Fruit fly (Drosophila melanogaster) whole organism, adult: ENCODE results near the gene CG43220.

Experiments
- CG11617 ChIP-seq: fragments of 200-800 bp; sonication (Bioruptor generic); optimal IDR thresholded peaks from 2 replicates; lab custom pipeline; 2017; ENCODE audit warnings: mild to moderate bottlenecking, missing biosample characterization, missing genetic modification reagents, missing genetic modification characterization
- CG12768 ChIP-seq: fragments of 200-800 bp; sonication (Bioruptor generic); optimal IDR thresholded peaks from 2 replicates; lab custom pipeline; 2017; ENCODE audit warnings: missing biosample characterization, missing genetic modification characterization, mild to moderate bottlenecking, moderate library complexity, missing genetic modification reagents
- CG14711 ChIP-seq: fragments of 200-800 bp; sonication (Bioruptor generic); optimal IDR thresholded peaks from 2 replicates; lab custom pipeline; 2018; ENCODE audit warnings: missing biosample characterization, mild to moderate bottlenecking, missing genetic modification characterization, moderate library complexity
- CG1620 ChIP-seq: fragments of 200-800 bp; sonication (Bioruptor generic); optimal IDR thresholded peaks from 2 replicates; lab custom pipeline; 2016; ENCODE audit warnings: missing biosample characterization, missing genetic modification characterization
- CG33017 ChIP-seq: fragments of 200-800 bp; sonication (Bioruptor generic); optimal IDR thresholded peaks from 2 replicates; lab custom pipeline; 2018; ENCODE audit warnings: missing biosample characterization, mild to moderate bottlenecking, missing genetic modification characterization, moderate library complexity
- CG5204 ChIP-seq: fragments of 200-800 bp; sonication (Bioruptor generic); optimal IDR thresholded peaks from 2 replicates; lab custom pipeline; 2016; ENCODE audit warnings: missing biosample characterization, missing genetic modification characterization
- CG7045 ChIP-seq: fragments of 200-800 bp; sonication (Bioruptor generic); optimal IDR thresholded peaks from 2 replicates; lab custom pipeline; 2017; ENCODE audit warnings: missing biosample characterization, mild to moderate bottlenecking, missing genetic modification characterization
- CG7101 ChIP-seq: fragments of 200-800 bp; sonication (Bioruptor generic); optimal IDR thresholded peaks from 2 replicates; lab custom pipeline; 2018; ENCODE audit warnings: missing biosample characterization, mild to moderate bottlenecking, missing genetic modification characterization, moderate library complexity
- Clk ChIP-seq: fragments of 200-800 bp; sonication (Bioruptor generic); optimal IDR thresholded peaks from 2 replicates; lab custom pipeline; 2017; ENCODE audit warnings: missing biosample characterization, missing genetic modification characterization
- Crg-1 ChIP-seq: fragments of 200-800 bp; sonication (Bioruptor generic); optimal IDR thresholded peaks from 2 replicates; lab custom pipeline; 2016; ENCODE audit warnings: missing biosample characterization, missing genetic modification characterization
- Hr96 ChIP-seq: fragments of 200-800 bp; sonication (Bioruptor generic); optimal IDR thresholded peaks from 2 replicates; lab custom pipeline; 2016; ENCODE audit warnings: missing biosample characterization, missing genetic modification characterization
- Mnt ChIP-seq: fragments of 200-800 bp; sonication (Bioruptor generic); optimal IDR thresholded peaks from 2 replicates; lab custom pipeline; 2016; ENCODE audit warnings: missing biosample characterization, mild to moderate bottlenecking, missing genetic modification characterization
- bab1 ChIP-seq: fragments of 200-800 bp; sonication (Bioruptor generic); optimal IDR thresholded peaks from 3 replicates; lab custom pipeline; 2019; ENCODE audit warnings: missing biosample characterization, mild to moderate bottlenecking, missing genetic modification characterization, moderate library complexity
- cic ChIP-seq: fragments of 200-800 bp; sonication (Bioruptor generic); optimal IDR thresholded peaks from 2 replicates; lab custom pipeline; 2017; ENCODE audit warnings: missing biosample characterization, mild to moderate bottlenecking, missing genetic modification characterization, moderate library complexity
- cnc ChIP-seq, 2 experiments: fragments of >200 bp; optimal IDR thresholded peaks; 2 replicates each; lab custom pipeline; 2017
- kay ChIP-seq: fragments of 200-800 bp; sonication (Bioruptor generic); peaks from one replicate; lab custom pipeline; 2016; ENCODE audit warnings: missing biosample characterization, missing genetic modification characterization, borderline replicate concordance
- ovo ChIP-seq: fragments of 200-800 bp; sonication (Bioruptor generic); optimal IDR thresholded peaks from 2 replicates; lab custom pipeline; 2016; ENCODE audit warnings: missing biosample characterization, missing genetic modification characterization
- pad ChIP-seq: fragments of 200-800 bp; sonication (Bioruptor generic); optimal IDR thresholded peaks from 3 replicates; lab custom pipeline; 2017; ENCODE audit warnings: missing biosample characterization, missing genetic modification characterization, mild to moderate bottlenecking, moderate library complexity, missing genetic modification reagents
- tj ChIP-seq: fragments of 200-800 bp; sonication (Bioruptor generic); optimal IDR thresholded peaks from 3 replicates; lab custom pipeline; 2017; ENCODE audit warnings: missing biosample characterization, mild to moderate bottlenecking, missing genetic modification characterization, moderate library complexity
- toe ChIP-seq: fragments of 200-800 bp; sonication (Bioruptor generic); optimal IDR thresholded peaks from 2 replicates; lab custom pipeline; 2016; ENCODE audit warnings: missing biosample characterization, missing genetic modification characterization

Gene CG43220

dm6 chr2L:17486264-17486663 is at the start of gene CG43220:
Gene CG43220 (plus strand): TSS chr2L:17486564.
- TF ChIP-seq cic (GFP tag; lab: Kevin White, UChicago) (no peak), CG12768 (GFP tag; lab: Kevin White, UChicago) (no peak), Crg-1 (no peak), pad (no peak), CG5204 (no peak), ovo (GFP tag; lab: Kevin White, UChicago) (no peak), Clk (no peak), cnc (optimal IDR thresholded peaks at IDR 0.05; lab: Kevin White, UChicago) (no peak), CG1620 (GFP tag; lab: Kevin White, UChicago) (no peak), CG11617 (GFP tag; lab: Kevin White, UChicago) (no peak), CG7101 (no peak), Mnt (no peak), CG14711 (tag; lab: Kevin White, UChicago) (no peak), tj (no peak), Hr96 (GFP tag; lab: Kevin White, UChicago) (no peak), toe (no peak), CG33017 (tag; lab: Kevin White, UChicago) (no peak)

dm6 chr2L:17437594-17437993 is 48.8 kb upstream of the CG43220 start:
- TF ChIP-seq tj = no peak
- no peak for TF ChIP-seq Crg-1
- no peak for TF ChIP-seq CG12768 (GFP tag; lab: Kevin White, UChicago)
- no peak for TF ChIP-seq CG14711 (tag; lab: Kevin White, UChicago)

dm6 chr2L:17447071-17447470 is 39.3 kb upstream of the CG43220 start:
- TF ChIP-seq CG14711 (tag; lab: Kevin White, UChicago) (no peak), cic (GFP tag; lab: Kevin White, UChicago) (no peak), toe (no peak), cnc (optimal IDR thresholded peaks at IDR 0.05; lab: Kevin White, UChicago) (no peak), kay (peak; percentile 92)

dm6 chr2L:17448435-17448834 is 37.9 kb upstream of the CG43220 start:
- TF ChIP-seq cnc (optimal IDR thresholded peaks at IDR 0.05; lab: Kevin White, UChicago) (no peak), CG7045 (GFP tag; lab: Kevin White, UChicago) (peak; percentile 35), ovo (GFP tag; lab: Kevin White, UChicago) (no peak), CG5204 (no peak), CG14711 (tag; lab: Kevin White, UChicago) (no peak), CG33017 (tag; lab: Kevin White, UChicago) (no peak), pad (peak; percentile 3), CG11617 (GFP tag; lab: Kevin White, UChicago) (no peak), Mnt (no peak), toe (no peak), Crg-1 (no peak), cic (GFP tag; lab: Kevin White, UChicago) (peak; percentile 79), Hr96 (GFP tag; lab: Kevin White, UChicago) (no peak), bab1 (GFP tag; lab: Kevin White, UChicago) (no peak), tj (peak; percentile 4), Clk (no peak), kay (no peak), CG12768 (GFP tag; lab: Kevin White, UChicago) (peak; percentile 36), CG7101 (peak; percentile 3), CG1620 (GFP tag; lab: Kevin White, UChicago) (no peak)

dm6 chr2L:17449608-17450504 is 36.5 kb upstream of the CG43220 start, which contains the start of gene dl:
Gene dl (minus strand): TSS chr2L:17450364.
- TF ChIP-seq CG7045 (GFP tag; lab: Kevin White, UChicago) = no peak
- TF ChIP-seq pad = no peak
- TF ChIP-seq Clk = no peak
- TF ChIP-seq ovo (GFP tag; lab: Kevin White, UChicago) = peak; percentile 56
- TF ChIP-seq Hr96 (GFP tag; lab: Kevin White, UChicago) = no peak
- no peak for TF ChIP-seq CG14711 (tag; lab: Kevin White, UChicago)
- no peak for TF ChIP-seq CG7101
- peak; percentile 86 for TF ChIP-seq kay
- TF ChIP-seq cic (GFP tag; lab: Kevin White, UChicago) = no peak
- TF ChIP-seq CG11617 (GFP tag; lab: Kevin White, UChicago) = peak; percentile 41
- peak; percentile 1 for TF ChIP-seq CG12768 (GFP tag; lab: Kevin White, UChicago)
- TF ChIP-seq Mnt = peak; percentile 26
- TF ChIP-seq CG5204 = no peak
- TF ChIP-seq toe = no peak
- TF ChIP-seq CG1620 (GFP tag; lab: Kevin White, UChicago) = no peak
- peak; percentile 3 for TF ChIP-seq CG33017 (tag; lab: Kevin White, UChicago)
- no peak for TF ChIP-seq Crg-1
- TF ChIP-seq tj = peak; percentile 16
- TF ChIP-seq cnc (optimal IDR thresholded peaks at IDR 0.05; lab: Kevin White, UChicago) = no peak
- no peak for TF ChIP-seq bab1 (GFP tag; lab: Kevin White, UChicago)

- TF ChIP-seq CG7101 (peak; percentile 75), CG14711 (tag; lab: Kevin White, UChicago) (peak; percentile 68), tj (peak; percentile 21), Crg-1 (peak; percentile 55), kay (peak; percentile 99), Mnt (peak; percentile 19), bab1 (GFP tag; lab: Kevin White, UChicago) (peak; percentile 40), Hr96 (GFP tag; lab: Kevin White, UChicago) (peak; percentile 35), ovo (GFP tag; lab: Kevin White, UChicago) (no peak), CG5204 (peak; percentile 66), pad (peak; percentile 30), cnc (optimal IDR thresholded peaks at IDR 0.05; lab: Kevin White, UChicago) (peak; percentile 85 to 87), CG1620 (GFP tag; lab: Kevin White, UChicago) (no peak), CG12768 (GFP tag; lab: Kevin White, UChicago) (peak; percentile 51), toe (peak; percentile 33), Clk (no peak), CG7045 (GFP tag; lab: Kevin White, UChicago) (peak; percentile 73), cic (GFP tag; lab: Kevin White, UChicago) (peak; percentile 98), CG11617 (GFP tag; lab: Kevin White, UChicago) (peak; percentile 75), CG33017 (tag; lab: Kevin White, UChicago) (peak; percentile 64)
Observed at dm6 chr2L:17450505-17451415, 35.6 kb upstream of the CG43220 start.
